Fruit fly (Drosophila melanogaster): Measurements from ENCODE around the gene CG34426.

CG34426 gene

dm6 chr3L:8763037-8763454 lies 39.2 kb upstream of the CG34426 start (continued):
- TF ChIP-seq dimm (GFP tag; IDR thresholded peaks at IDR 0.05): no peak
- peak; percentile 12 for TF ChIP-seq az2 (GFP tag; optimal IDR thresholded peaks at IDR 0.05)
- TF ChIP-seq fu2 (GFP tag; optimal IDR thresholded peaks at IDR 0.05): no peak
- TF ChIP-seq CG8924 (tag; optimal IDR thresholded peaks at IDR 0.05): no peak
- no peak for TF ChIP-seq pum (GFP tag; optimal IDR thresholded peaks at IDR 0.05)
- peak; percentile 1 for TF ChIP-seq CG18262 (tag; optimal IDR thresholded peaks at IDR 0.05)
- 0 out of 4 replicates have a peak, but pooled peaks have one; percentile 46 for TF ChIP-seq Dll (GFP tag; IDR thresholded peaks at IDR 0.05; ENCODE audit: partially characterized antibody)
- TF ChIP-seq slp2 (GFP tag; optimal IDR thresholded peaks at IDR 0.05): no peak
- peak; percentile 43 for TF ChIP-seq ssp (GFP tag; IDR thresholded peaks at IDR 0.05)
- 0 out of 2 replicates have a peak, but pooled peaks have one; percentile 20 for TF ChIP-seq CG32767 (GFP tag; IDR thresholded peaks at IDR 0.05)
- 0 out of 2 replicates have a peak, but pooled peaks have one; percentile 3 for TF ChIP-seq onecut (GFP tag; IDR thresholded peaks at IDR 0.05)
- peak; percentile 62 for TF ChIP-seq H2.0 (GFP tag; IDR thresholded peaks at IDR 0.05)
- no peak for TF ChIP-seq Dip3 (GFP tag; optimal IDR thresholded peaks at IDR 0.05)
- peak; percentile 39; the same call in 1 of the 3 replicates for TF ChIP-seq zfh1 (GFP tag; IDR thresholded peaks at IDR 0.05)
- TF ChIP-seq sisA (GFP tag; IDR thresholded peaks at IDR 0.05): peak; percentile 45; the same call in 1 of the 2 replicates
- TF ChIP-seq otp (GFP tag; IDR thresholded peaks at IDR 0.05): no peak
- no peak for TF ChIP-seq CG14710 (tag; optimal IDR thresholded peaks at IDR 0.05)
- no peak for TF ChIP-seq insv (GFP tag; optimal IDR thresholded peaks at IDR 0.05)
- TF ChIP-seq abd-A (tag; optimal IDR thresholded peaks at IDR 0.05): no peak
- TF ChIP-seq CG13424 (tag; optimal IDR thresholded peaks at IDR 0.05): peak; percentile 49
- TF ChIP-seq psq (GFP tag; optimal IDR thresholded peaks at IDR 0.05): no peak
- TF ChIP-seq D (optimal IDR thresholded peaks at IDR 0.05): no peak
- TF ChIP-seq D (GFP tag; optimal IDR thresholded peaks at IDR 0.05): peak; percentile 7
- TF ChIP-seq CG2202 (tag; optimal IDR thresholded peaks at IDR 0.05): no peak
- peak in 1 of 2 experiments; percentile 46 for TF ChIP-seq bsh (GFP tag; optimal IDR thresholded peaks at IDR 0.05)
- TF ChIP-seq grau (tag; optimal IDR thresholded peaks at IDR 0.05): peak; percentile 23
- peak; percentile 57; the same call in 2 of the 3 replicates for TF ChIP-seq CG14860 (GFP tag; IDR thresholded peaks at IDR 0.05; ENCODE audit: partially characterized antibody)
- no peak for TF ChIP-seq CG5180 (GFP tag; optimal IDR thresholded peaks at IDR 0.05)
- TF ChIP-seq ind (GFP tag; optimal IDR thresholded peaks at IDR 0.05): no peak
- no peak for TF ChIP-seq scrt (GFP tag; optimal IDR thresholded peaks at IDR 0.05)
- TF ChIP-seq oc (tag; optimal IDR thresholded peaks at IDR 0.05): peak; percentile 27
- TF ChIP-seq esg (GFP tag; conservative IDR thresholded peaks at IDR 0.05): peak; percentile 47
- TF ChIP-seq kah (GFP tag; optimal IDR thresholded peaks at IDR 0.05): no peak
- TF ChIP-seq Atf3 (GFP tag; optimal IDR thresholded peaks at IDR 0.05): no peak
- peak; percentile 32 for TF ChIP-seq Blimp-1 (GFP tag; optimal IDR thresholded peaks at IDR 0.05)
- TF ChIP-seq CG12299 (tag; optimal IDR thresholded peaks at IDR 0.05): no peak
- TF ChIP-seq pnt (GFP tag; optimal IDR thresholded peaks at IDR 0.05): no peak
- TF ChIP-seq CoRest (tag; optimal IDR thresholded peaks at IDR 0.05): peak; percentile 55
- no peak for TF ChIP-seq lov (optimal IDR thresholded peaks at IDR 0.05)
- 0 out of 3 replicates have a peak, but pooled peaks have one; percentile 66 for TF ChIP-seq lov (GFP tag; IDR thresholded peaks at IDR 0.05)
- no peak for TF ChIP-seq CG13624 (GFP tag; optimal IDR thresholded peaks at IDR 0.05)
- TF ChIP-seq bowl (GFP tag; IDR thresholded peaks at IDR 0.05): no peak
- peak; percentile 49 for TF ChIP-seq CG12155 (GFP tag; optimal IDR thresholded peaks at IDR 0.05)
- no peak for TF ChIP-seq CG17612 (GFP tag; IDR thresholded peaks at IDR 0.05)
- TF ChIP-seq gem (tag; optimal IDR thresholded peaks at IDR 0.05): peak; percentile 60
- peak; percentile 0 for TF ChIP-seq fd96Cb (tag; optimal IDR thresholded peaks at IDR 0.05)
- TF ChIP-seq en (GFP tag; optimal IDR thresholded peaks at IDR 0.05): no peak
- TF ChIP-seq al (GFP tag; IDR thresholded peaks at IDR 0.05): no peak
- TF ChIP-seq fd64A (GFP tag; optimal IDR thresholded peaks at IDR 0.05): no peak
- TF ChIP-seq GATAe (GFP tag; conservative IDR thresholded peaks at IDR 0.05): no peak
- TF ChIP-seq Dek (tag; optimal IDR thresholded peaks at IDR 0.05): no peak

Data from whole organism, embryonic.